Fruit fly (Drosophila melanogaster) whole organism, wandering third instar larva: Measurements from ENCODE around the gene rumi.

Experiments used
- Abd-B ChIP-seq: fragments of >200 bp; optimal IDR thresholded peaks from 2 replicates; lab custom pipeline; 2017; ENCODE audit warnings: missing biosample characterization, missing genetic modification characterization
- OdsH ChIP-seq: fragments of 200-800 bp; sonication (Bioruptor generic); optimal IDR thresholded peaks from 2 replicates; lab custom pipeline; 2016; ENCODE audit warnings: missing biosample characterization, mild to moderate bottlenecking, missing genetic modification characterization
- Sp1 ChIP-seq: fragments of 200-800 bp; sonication (Bioruptor generic); optimal IDR thresholded peaks from 3 replicates; lab custom pipeline; 2019; ENCODE audit warnings: missing biosample characterization, mild to moderate bottlenecking, missing genetic modification characterization, moderate library complexity
- dl ChIP-seq, 2 experiments: fragments of 175-275, 200-275 bp in 1 of 2; fragments of 200-275 bp in 1 of 2; sonication (Bioruptor generic); optimal IDR thresholded peaks; lab custom pipeline; 2018; ENCODE audit warnings: mild to moderate bottlenecking in 2 of 2, missing biosample characterization in 2 of 2, missing genetic modification characterization in 2 of 2, moderate library complexity in 2 of 2; ENCODE audit not compliant: partially characterized antibody in 2 of 2, insufficient read depth in 1 of 2
- dmrt93B ChIP-seq: fragments of 200-800 bp; sonication (Bioruptor generic); optimal IDR thresholded peaks from 2 replicates; lab custom pipeline; 2018; ENCODE audit warnings: missing biosample characterization, mild to moderate bottlenecking, missing genetic modification characterization

DNA sequence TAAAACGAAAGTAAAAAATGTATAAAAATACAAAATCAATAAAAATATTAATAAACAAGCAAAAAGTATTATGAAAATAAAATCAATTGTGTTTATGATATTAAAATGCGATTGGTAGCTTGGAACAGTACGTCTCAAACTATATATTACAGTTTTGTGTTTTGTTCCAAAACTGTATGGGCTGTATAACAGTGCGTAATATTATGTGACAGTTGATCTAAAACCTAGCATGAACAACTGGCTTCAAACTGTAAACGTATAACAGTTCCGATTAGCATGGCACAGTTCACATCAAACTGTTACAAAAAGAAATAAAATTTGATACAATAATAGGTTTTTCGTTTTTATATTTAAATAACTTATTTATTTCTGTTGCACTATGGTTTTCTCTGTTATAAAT, 43.6 kb upstream of the rumi start:
- TF ChIP-seq dmrt93B (GFP tag; lab: Kevin White, UChicago) (no peak), Sp1 (no peak), Abd-B (GFP tag; lab: Kevin White, UChicago) (no peak), dl (GFP tag; optimal IDR thresholded peaks at IDR 0.05; lab: Kevin White, UChicago; ENCODE audit: insufficient read depth in 1 of 2, partially characterized antibody in 2 of 2) (no peak), OdsH (GFP tag; lab: Kevin White, UChicago) (no peak)
